Fruit fly (Drosophila melanogaster) whole organism, prepupa: Measurements from ENCODE around the gene wrm1.
A peak's percentile ranks its signal among the peaks of the same experiment; 100 is the strongest.

ENCODE experiments used
- Blimp-1 ChIP-seq: fragments of 200-800 bp; sonication (Bioruptor generic); optimal IDR thresholded peaks from 3 replicates; lab custom pipeline; 2017; ENCODE audit warnings: missing biosample characterization, missing genetic modification characterization, mild to moderate bottlenecking, moderate library complexity, missing genetic modification reagents
- CG10631 ChIP-seq: fragments of 200-800 bp; sonication (Bioruptor generic); optimal IDR thresholded peaks from 2 replicates; lab custom pipeline; 2016; ENCODE audit warnings: missing biosample characterization, missing genetic modification characterization
- CG10669 ChIP-seq: fragments of 200-800 bp; sonication (Bioruptor generic); optimal IDR thresholded peaks from 3 replicates; lab custom pipeline; 2018; ENCODE audit warnings: missing biosample characterization, mild to moderate bottlenecking, missing genetic modification characterization, moderate library complexity
- CG15336 ChIP-seq: fragments of 200-800 bp; sonication (Bioruptor generic); IDR thresholded peaks from 2 replicates; pipeline ENCODE4 v1.3.6; 2022; ENCODE audit warnings: missing biosample characterization, missing genetic modification characterization
- CG1621 ChIP-seq: fragments of 200-800 bp; sonication (Bioruptor generic); optimal IDR thresholded peaks from 3 replicates; lab custom pipeline; 2018; ENCODE audit warnings: missing biosample characterization, mild to moderate bottlenecking, missing genetic modification characterization
- CG16779 ChIP-seq: fragments of 200-800 bp; sonication (Bioruptor generic); optimal IDR thresholded peaks from 3 replicates; lab custom pipeline; 2017; ENCODE audit warnings: missing biosample characterization, mild to moderate bottlenecking, missing genetic modification characterization
- CG3032 ChIP-seq: fragments of 200-800 bp; optimal IDR thresholded peaks from 2 replicates; lab custom pipeline; 2019; ENCODE audit warnings: missing biosample characterization, mild to moderate bottlenecking, missing genetic modification characterization, moderate library complexity
- CG31627 ChIP-seq: fragments of 200-800 bp; sonication (Bioruptor generic); optimal IDR thresholded peaks from 3 replicates; lab custom pipeline; 2016; ENCODE audit warnings: missing biosample characterization, missing genetic modification characterization
- CG32006 ChIP-seq: fragments of 200-800 bp; sonication (Bioruptor generic); optimal IDR thresholded peaks from 3 replicates; lab custom pipeline; 2017; ENCODE audit warnings: missing biosample characterization, mild to moderate bottlenecking, missing genetic modification characterization
- CG3919 ChIP-seq: fragments of 200-800 bp; sonication (Bioruptor generic); optimal IDR thresholded peaks from 3 replicates; lab custom pipeline; 2016; ENCODE audit warnings: missing biosample characterization, missing genetic modification characterization
- CG4318 ChIP-seq: fragments of 200-800 bp; sonication (Bioruptor generic); optimal IDR thresholded peaks from 3 replicates; lab custom pipeline; 2017; ENCODE audit warnings: missing biosample characterization, mild to moderate bottlenecking, missing genetic modification characterization
- CG6276 ChIP-seq: fragments of 200-800 bp; sonication (Bioruptor generic); optimal IDR thresholded peaks from 2 replicates; lab custom pipeline; 2017; ENCODE audit warnings: missing biosample characterization, mild to moderate bottlenecking, missing genetic modification characterization
- CG6792 ChIP-seq: fragments of 200-800 bp; sonication (Bioruptor generic); optimal IDR thresholded peaks from 3 replicates; lab custom pipeline; 2016; ENCODE audit warnings: missing biosample characterization, missing genetic modification characterization
- CG6808 ChIP-seq: fragments of 200-800 bp; sonication (Bioruptor generic); optimal IDR thresholded peaks from 3 replicates; lab custom pipeline; 2017; ENCODE audit warnings: missing biosample characterization, missing genetic modification characterization, mild to moderate bottlenecking, moderate library complexity, missing genetic modification reagents
- CG6854 ChIP-seq: fragments of 200-800 bp; sonication (Bioruptor generic); optimal IDR thresholded peaks from 2 replicates; lab custom pipeline; 2017; ENCODE audit warnings: missing biosample characterization, mild to moderate bottlenecking, missing genetic modification characterization
- CG7368 ChIP-seq: fragments of 200-800 bp; sonication (Bioruptor generic); optimal IDR thresholded peaks from 3 replicates; lab custom pipeline; 2016; ENCODE audit warnings: missing biosample characterization, missing genetic modification characterization
- CG8119 ChIP-seq: fragments of 200-800 bp; sonication (Bioruptor generic); IDR thresholded peaks from 3 replicates; pipeline ENCODE4 v1.3.6; 2022; ENCODE audit warnings: missing biosample characterization, missing genetic modification characterization
- CG8319 ChIP-seq: fragments of 200-800 bp; sonication (Bioruptor generic); optimal IDR thresholded peaks from 3 replicates; lab custom pipeline; 2016; ENCODE audit warnings: missing biosample characterization, missing genetic modification characterization
- CG8632 ChIP-seq: fragments of 200-800 bp; sonication (Bioruptor generic); optimal IDR thresholded peaks from 3 replicates; lab custom pipeline; 2016; ENCODE audit warnings: missing biosample characterization, missing genetic modification characterization
- CG9139 ChIP-seq: fragments of 200-800 bp; sonication (Bioruptor generic); optimal IDR thresholded peaks from 3 replicates; lab custom pipeline; 2017; ENCODE audit warnings: missing biosample characterization, mild to moderate bottlenecking, missing genetic modification characterization
- Eip75B ChIP-seq: fragments of 200-800 bp; sonication (Bioruptor generic); optimal IDR thresholded peaks from 3 replicates; lab custom pipeline; 2016; ENCODE audit warnings: missing biosample characterization, missing genetic modification characterization
- Eip78C ChIP-seq: fragments of 200-800 bp; sonication (Bioruptor generic); peaks from one replicate; lab custom pipeline; 2016; ENCODE audit warnings: missing biosample characterization, missing genetic modification characterization
- Eip93F ChIP-seq: fragments of 200-800 bp; sonication (Bioruptor generic); optimal IDR thresholded peaks from 2 replicates; lab custom pipeline; 2016; ENCODE audit warnings: missing biosample characterization, mild to moderate bottlenecking, missing genetic modification characterization
- Ets21C ChIP-seq: fragments of 200-800 bp; sonication (Bioruptor generic); optimal IDR thresholded peaks from 3 replicates; lab custom pipeline; 2016; ENCODE audit warnings: missing biosample characterization, missing genetic modification characterization
- Ets96B ChIP-seq: fragments of 200-800 bp; optimal IDR thresholded peaks from 2 replicates; lab custom pipeline; 2019; ENCODE audit warnings: missing biosample characterization, mild to moderate bottlenecking, missing genetic modification characterization, moderate library complexity
- Hr38 ChIP-seq: sonication (Bioruptor generic); optimal IDR thresholded peaks from 2 replicates; lab custom pipeline; 2016; ENCODE audit warnings: missing biosample characterization, missing genetic modification characterization
- Hr39 ChIP-seq: fragments of 200-800 bp; sonication (Bioruptor generic); optimal IDR thresholded peaks from 2 replicates; lab custom pipeline; 2016; ENCODE audit warnings: missing biosample characterization, missing genetic modification characterization
- Hr4 ChIP-seq: fragments of 200-800 bp; sonication (Bioruptor generic); optimal IDR thresholded peaks from 3 replicates; lab custom pipeline; 2016; ENCODE audit warnings: missing biosample characterization, missing genetic modification characterization
- Lpt ChIP-seq: fragments of 200-800 bp; sonication (Bioruptor generic); optimal IDR thresholded peaks from 3 replicates; lab custom pipeline; 2016; ENCODE audit warnings: missing biosample characterization, missing genetic modification characterization
- OdsH ChIP-seq: fragments of 200-800 bp; sonication (Bioruptor generic); optimal IDR thresholded peaks from 3 replicates; lab custom pipeline; 2016; ENCODE audit warnings: missing biosample characterization, missing genetic modification characterization
- Sox14 ChIP-seq: fragments of 200-800 bp; sonication (Bioruptor generic); optimal IDR thresholded peaks from 3 replicates; lab custom pipeline; 2016; ENCODE audit warnings: missing biosample characterization, missing genetic modification characterization
- Sox15 ChIP-seq: fragments of 200-800 bp; sonication (Bioruptor generic); optimal IDR thresholded peaks from 3 replicates; lab custom pipeline; 2016; ENCODE audit warnings: missing biosample characterization, missing genetic modification characterization
- achi ChIP-seq: fragments of 200-800 bp; sonication (Bioruptor generic); optimal IDR thresholded peaks from 3 replicates; lab custom pipeline; 2016; ENCODE audit warnings: missing biosample characterization, missing genetic modification characterization
- acj6 ChIP-seq: fragments of 200-800 bp; sonication (Bioruptor generic); optimal IDR thresholded peaks from 3 replicates; lab custom pipeline; 2016; ENCODE audit warnings: missing biosample characterization, missing genetic modification characterization
- cyc ChIP-seq: fragments of 200-800 bp; sonication (Bioruptor generic); optimal IDR thresholded peaks from 3 replicates; lab custom pipeline; 2016; ENCODE audit warnings: missing biosample characterization, missing genetic modification characterization
- dsx ChIP-seq: fragments of 200-800 bp; optimal IDR thresholded peaks from 3 replicates; lab custom pipeline; 2019; ENCODE audit warnings: missing biosample characterization, mild to moderate bottlenecking, missing genetic modification characterization, moderate library complexity; ENCODE audit not compliant: poor library complexity, severe bottlenecking
- esn ChIP-seq: fragments of 200-800 bp; sonication (Bioruptor generic); optimal IDR thresholded peaks from 2 replicates; lab custom pipeline; 2016; ENCODE audit warnings: missing biosample characterization, mild to moderate bottlenecking, missing genetic modification characterization, moderate library complexity
- fd85E ChIP-seq: fragments of 200-800 bp; sonication (Bioruptor generic); optimal IDR thresholded peaks from 3 replicates; lab custom pipeline; 2016; ENCODE audit warnings: missing biosample characterization, missing genetic modification characterization
- fkh ChIP-seq: fragments of 200-800 bp; sonication (Bioruptor generic); optimal IDR thresholded peaks from 3 replicates; lab custom pipeline; 2017; ENCODE audit warnings: missing biosample characterization, mild to moderate bottlenecking, missing genetic modification characterization, moderate library complexity
- lz ChIP-seq: fragments of 200-800 bp; sonication (Bioruptor generic); optimal IDR thresholded peaks from 3 replicates; lab custom pipeline; 2016; ENCODE audit warnings: missing biosample characterization, missing genetic modification characterization
- net ChIP-seq: fragments of 200-800 bp; sonication (Bioruptor generic); optimal IDR thresholded peaks from 3 replicates; lab custom pipeline; 2016; ENCODE audit warnings: missing biosample characterization, missing genetic modification characterization
- pdm3 ChIP-seq: fragments of 200-800 bp; sonication (Bioruptor generic); optimal IDR thresholded peaks from 3 replicates; lab custom pipeline; 2016; ENCODE audit warnings: missing biosample characterization, missing genetic modification characterization
- salr ChIP-seq, 2 experiments: fragments of 200-800 bp; sonication (Bioruptor generic); optimal IDR thresholded peaks; 3 replicates each; lab custom pipeline; 2016 to 2018; ENCODE audit warnings: missing biosample characterization in 2 of 2, missing genetic modification characterization in 2 of 2, mild to moderate bottlenecking in 1 of 2
- spab ChIP-seq: fragments of 200-800 bp; sonication (Bioruptor generic); optimal IDR thresholded peaks from 2 replicates; lab custom pipeline; 2017; ENCODE audit warnings: missing biosample characterization, mild to moderate bottlenecking, missing genetic modification characterization, missing genetic modification reagents
- ss ChIP-seq, 2 experiments: fragments of 200-800 bp; sonication (Bioruptor generic); optimal IDR thresholded peaks; 2 replicates in 1 of 2; 3 replicates in 1 of 2; lab custom pipeline; 2017 to 2018; ENCODE audit warnings: mild to moderate bottlenecking in 2 of 2, missing biosample characterization in 2 of 2, missing genetic modification characterization in 2 of 2, moderate library complexity in 1 of 2
- svp ChIP-seq: fragments of 200-800 bp; sonication (Bioruptor generic); peaks from one replicate; lab custom pipeline; 2016; ENCODE audit warnings: missing biosample characterization, missing genetic modification characterization
- topi ChIP-seq: fragments of 200-800 bp; sonication (Bioruptor generic); optimal IDR thresholded peaks from 3 replicates; lab custom pipeline; 2016; ENCODE audit warnings: missing biosample characterization, missing genetic modification characterization

wrm1 gene

dm6 chr3L:7349311-7349710, 14.3 kb upstream of the wrm1 start:
- TF ChIP-seq CG3919 (GFP tag; lab: Kevin White, UChicago) (no peak), fkh (GFP tag; lab: Kevin White, UChicago) (peak; percentile 79)

DNA sequence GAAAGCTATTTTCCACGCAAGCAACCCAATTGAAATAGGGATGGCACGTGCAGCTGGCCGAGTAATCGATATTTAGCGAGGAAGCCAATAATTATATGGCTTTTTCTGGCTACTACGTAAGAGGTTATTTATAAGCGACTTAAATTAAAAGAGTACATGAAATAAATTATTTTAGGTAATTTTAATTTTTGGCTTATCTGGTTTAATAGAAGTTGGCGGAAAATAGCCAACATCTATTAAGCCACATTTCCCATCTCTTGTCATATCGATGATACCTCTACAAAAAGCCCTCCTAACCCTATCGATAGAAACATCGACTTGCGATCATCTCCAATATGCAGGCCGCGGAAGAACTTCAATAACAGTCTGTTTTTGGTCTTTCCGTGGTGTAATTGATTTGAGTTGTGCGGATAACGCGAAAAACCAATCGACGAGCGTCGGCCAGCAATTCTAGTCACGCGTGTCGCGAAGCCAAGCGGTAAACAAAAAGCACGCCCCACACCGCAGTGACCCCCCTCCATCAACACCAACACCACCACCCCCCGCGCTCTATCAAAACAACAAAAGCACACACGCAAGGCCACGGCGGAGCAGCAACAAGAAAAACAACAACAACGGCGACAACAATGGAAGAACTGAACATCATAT, 13.1 kb upstream of the wrm1 start, which contains the start of the genes Srp19 and qm:
Gene Srp19 (minus strand): TSS at position 51 of the 648 bp plus-strand sequence.
Gene qm (plus strand): TSS at position 330 of the 648 bp plus-strand sequence.
- peak; percentile 52 for TF ChIP-seq Eip78C (GFP tag; lab: Kevin White, UChicago)
- TF ChIP-seq OdsH (GFP tag; lab: Kevin White, UChicago), result no peak
- no peak for TF ChIP-seq fd85E (GFP tag; lab: Kevin White, UChicago)
- TF ChIP-seq lz (GFP tag; lab: Kevin White, UChicago), result peak; percentile 66
- no peak for TF ChIP-seq Lpt (GFP tag; lab: Kevin White, UChicago)
- no peak for TF ChIP-seq Blimp-1 (GFP tag; lab: Kevin White, UChicago)
- peak; percentile 33 for TF ChIP-seq CG9139 (GFP tag; lab: Kevin White, UChicago)
- peak; percentile 1 for TF ChIP-seq achi
- no peak for TF ChIP-seq Hr4 (GFP tag; lab: Kevin White, UChicago)
- TF ChIP-seq Ets96B (tag; lab: Kevin White, UChicago), result no peak
- TF ChIP-seq spab, result no peak
- peak; percentile 65 for TF ChIP-seq CG6854
- no peak for TF ChIP-seq CG4318 (GFP tag; lab: Kevin White, UChicago)
- no peak for TF ChIP-seq Sox15 (GFP tag; lab: Kevin White, UChicago)
- no peak for TF ChIP-seq CG10669
- peak; percentile 38 for TF ChIP-seq topi (GFP tag; lab: Kevin White, UChicago)
- TF ChIP-seq CG6276 (GFP tag; lab: Kevin White, UChicago), result no peak
- no peak for TF ChIP-seq CG8319 (GFP tag; lab: Kevin White, UChicago)
- TF ChIP-seq CG31627 (GFP tag; lab: Kevin White, UChicago), result peak; percentile 50
- no peak for TF ChIP-seq CG16779 (tag; lab: Kevin White, UChicago)
- peak; percentile 5 for TF ChIP-seq CG6792 (GFP tag; lab: Kevin White, UChicago)
- peak; percentile 41 for TF ChIP-seq Sox14 (GFP tag; lab: Kevin White, UChicago)
- no peak for TF ChIP-seq acj6
- TF ChIP-seq fkh (GFP tag; lab: Kevin White, UChicago), result peak; percentile 74
- TF ChIP-seq CG3919 (GFP tag; lab: Kevin White, UChicago), result peak; percentile 38
- TF ChIP-seq CG32006 (GFP tag; lab: Kevin White, UChicago), result peak; percentile 15
- TF ChIP-seq dsx, result peak; percentile 37
- TF ChIP-seq esn (GFP tag; lab: Kevin White, UChicago), result peak; percentile 66
- TF ChIP-seq Hr38 (GFP tag; lab: Kevin White, UChicago), result no peak
- no peak for TF ChIP-seq CG7368 (GFP tag; lab: Kevin White, UChicago)
- TF ChIP-seq Ets21C (GFP tag; lab: Kevin White, UChicago), result no peak
- no peak for TF ChIP-seq svp (GFP tag; lab: Kevin White, UChicago)
- no peak for TF ChIP-seq CG6808 (GFP tag; lab: Kevin White, UChicago)
- TF ChIP-seq CG10631 (GFP tag; lab: Kevin White, UChicago), result peak; percentile 60
- peak; percentile 35 for TF ChIP-seq CG1621 (tag; lab: Kevin White, UChicago)
- TF ChIP-seq ss (GFP tag; optimal IDR thresholded peaks at IDR 0.05; lab: Kevin White, UChicago), result peak; percentile 67 to 90
- no peak for TF ChIP-seq pdm3
- no peak for TF ChIP-seq salr (GFP tag; optimal IDR thresholded peaks at IDR 0.05; lab: Kevin White, UChicago)
- no peak for TF ChIP-seq CG15336 (GFP tag; lab: Robert Waterston, UW)
- TF ChIP-seq Hr39 (GFP tag; lab: Kevin White, UChicago), result peak; percentile 31
- peak; percentile 52; the same call in 1 of the 3 replicates for TF ChIP-seq CG8119 (GFP tag; lab: Robert Waterston, UW)
- peak; percentile 54 for TF ChIP-seq Eip75B (GFP tag; lab: Kevin White, UChicago)
- TF ChIP-seq net, result no peak
- peak; percentile 63 for TF ChIP-seq Eip93F
- TF ChIP-seq CG8632 (GFP tag; lab: Kevin White, UChicago), result no peak
- peak; percentile 33 for TF ChIP-seq CG3032
- peak; percentile 23 for TF ChIP-seq cyc (GFP tag; lab: Kevin White, UChicago)
